Worm (Caenorhabditis elegans): ENCODE data around the gene pfd-4.

Gene pfd-4

ce11 chrIV:11310624-11311023, 4.4 kb upstream of the pfd-4 start, which contains the start of gene znf-207:
TSS of gene znf-207 (plus strand) at chrIV:11310972.
- no peak for TF ChIP-seq ceh-16 (tag; optimal IDR thresholded peaks at IDR 0.05)
- peak; percentile 27 for TF ChIP-seq sma-9 (GFP tag; optimal IDR thresholded peaks at IDR 0.05)
- no peak for TF ChIP-seq sma-9 (tag; optimal IDR thresholded peaks at IDR 0.05)
- peak; percentile 43 for TF ChIP-seq nhr-129 (tag; optimal IDR thresholded peaks at IDR 0.05)
- TF ChIP-seq unc-55 (GFP tag; optimal IDR thresholded peaks at IDR 0.05), result peak; percentile 56
- TF ChIP-seq lin-13 (GFP tag; optimal IDR thresholded peaks at IDR 0.05), result peak; percentile 41
- peak; percentile 43 for TF ChIP-seq F13H6.1 (tag; optimal IDR thresholded peaks at IDR 0.05)
- no peak for TF ChIP-seq nhr-12 (tag; optimal IDR thresholded peaks at IDR 0.05)
- no peak for TF ChIP-seq nhr-77 (tag; optimal IDR thresholded peaks at IDR 0.05)
- peak; percentile 4 for TF ChIP-seq fos-1 (tag; optimal IDR thresholded peaks at IDR 0.05)
- TF ChIP-seq lin-11 (tag; optimal IDR thresholded peaks at IDR 0.05), result no peak
- TF ChIP-seq nhr-6 (tag; optimal IDR thresholded peaks at IDR 0.05), result no peak
- TF ChIP-seq egl-27 (tag; optimal IDR thresholded peaks at IDR 0.05), result no peak
- TF ChIP-seq C34F6.9 (tag; optimal IDR thresholded peaks at IDR 0.05), result peak; percentile 57
- TF ChIP-seq lsy-2 (tag; optimal IDR thresholded peaks at IDR 0.05), result peak in 1 of 2 experiments; percentile 49
- TF ChIP-seq crh-2 (tag; optimal IDR thresholded peaks at IDR 0.05), result peak; percentile 6

ce11 chrIV:11311484-11311883, 3.5 kb upstream of the pfd-4 start:
- TF ChIP-seq elt-1 (tag; optimal IDR thresholded peaks at IDR 0.05), result no peak
- no peak for TF ChIP-seq nhr-6 (tag; optimal IDR thresholded peaks at IDR 0.05)
- TF ChIP-seq nhr-25 (tag; optimal IDR thresholded peaks at IDR 0.05), result no peak
- no peak for TF ChIP-seq ama-1 (optimal IDR thresholded peaks at IDR 0.05)
- TF ChIP-seq unc-62 (GFP tag; optimal IDR thresholded peaks at IDR 0.05), result no peak
- TF ChIP-seq blmp-1 (tag; optimal IDR thresholded peaks at IDR 0.05; ENCODE audit: insufficient read depth), result no peak

DNA sequence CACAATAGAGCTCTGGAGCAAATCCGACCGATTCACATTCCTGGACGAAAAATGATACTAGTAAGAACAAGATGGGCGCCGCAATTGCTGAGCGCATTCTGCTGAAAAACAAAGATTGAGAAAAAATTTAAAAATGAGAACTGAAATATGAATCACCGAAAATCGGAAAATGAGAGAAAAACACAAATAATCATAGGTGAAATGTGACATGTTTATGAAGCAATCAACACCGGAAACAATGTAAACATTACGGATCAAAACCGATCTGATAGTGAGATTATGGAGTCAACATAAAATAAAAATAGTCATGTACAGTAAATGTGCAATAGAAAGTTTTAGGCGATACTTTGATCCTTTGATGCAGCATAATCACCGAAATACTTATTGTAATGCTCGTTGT, 1.1 kb upstream of the pfd-4 start, which contains the start of gene dnj-2:
TSS of gene dnj-2 (minus strand) at position 101 of the 400 bp plus-strand sequence.
- TF ChIP-seq nhr-11 (tag; optimal IDR thresholded peaks at IDR 0.05), result no peak
- no peak for TF ChIP-seq snpc-4 (tag; optimal IDR thresholded peaks at IDR 0.05)
- no peak for TF ChIP-seq nhr-23 (tag; optimal IDR thresholded peaks at IDR 0.05)
- no peak for TF ChIP-seq fos-1 (tag; optimal IDR thresholded peaks at IDR 0.05)
- TF ChIP-seq ceh-16 (tag; optimal IDR thresholded peaks at IDR 0.05), result no peak
- TF ChIP-seq ceh-82 (tag; optimal IDR thresholded peaks at IDR 0.05), result no peak
- TF ChIP-seq dmd-4 (tag; optimal IDR thresholded peaks at IDR 0.05), result no peak
- TF ChIP-seq mdl-1 (tag; optimal IDR thresholded peaks at IDR 0.05), result no peak
- TF ChIP-seq R02D3.7 (tag; optimal IDR thresholded peaks at IDR 0.05), result no peak
- TF ChIP-seq egl-27 (tag; optimal IDR thresholded peaks at IDR 0.05), result no peak
- no peak for TF ChIP-seq skn-1 (tag; optimal IDR thresholded peaks at IDR 0.05)
- no peak for TF ChIP-seq C34F6.9 (tag; optimal IDR thresholded peaks at IDR 0.05)
- TF ChIP-seq nhr-21 (tag; optimal IDR thresholded peaks at IDR 0.05), result no peak
- no peak for TF ChIP-seq sma-3 (GFP tag; optimal IDR thresholded peaks at IDR 0.05)
- no peak for TF ChIP-seq nhr-6 (tag; optimal IDR thresholded peaks at IDR 0.05)
- no peak for TF ChIP-seq peb-1 (tag; optimal IDR thresholded peaks at IDR 0.05)
- TF ChIP-seq unc-62 (GFP tag; optimal IDR thresholded peaks at IDR 0.05), result no peak
- TF ChIP-seq nhr-25 (tag; optimal IDR thresholded peaks at IDR 0.05), result no peak
- TF ChIP-seq alr-1 (tag; optimal IDR thresholded peaks at IDR 0.05), result no peak

DNA sequence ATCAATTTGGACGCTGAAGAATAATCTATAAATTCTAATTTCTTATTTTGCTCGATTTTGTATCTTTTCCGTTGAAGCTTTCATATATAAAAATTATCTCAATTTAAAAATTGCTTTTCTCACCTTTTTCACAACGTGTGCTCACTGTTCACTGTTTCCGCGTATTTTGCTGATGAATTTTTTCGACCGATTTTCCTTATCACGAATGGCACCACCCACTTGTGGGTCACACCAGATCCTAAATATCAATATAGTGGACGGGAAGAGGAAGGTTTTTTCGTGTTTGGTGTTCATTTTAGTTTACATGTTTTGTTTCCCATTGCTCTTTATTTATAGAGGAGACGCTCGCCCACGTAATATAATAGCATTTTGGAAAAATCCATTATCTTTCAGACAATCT, 681 bp downstream of the pfd-4 start:
- TF ChIP-seq ztf-11 (tag; optimal IDR thresholded peaks at IDR 0.05), result no peak
- no peak for TF ChIP-seq C34F6.9 (tag; optimal IDR thresholded peaks at IDR 0.05)
- no peak for TF ChIP-seq skn-1 (tag; optimal IDR thresholded peaks at IDR 0.05)

DNA sequence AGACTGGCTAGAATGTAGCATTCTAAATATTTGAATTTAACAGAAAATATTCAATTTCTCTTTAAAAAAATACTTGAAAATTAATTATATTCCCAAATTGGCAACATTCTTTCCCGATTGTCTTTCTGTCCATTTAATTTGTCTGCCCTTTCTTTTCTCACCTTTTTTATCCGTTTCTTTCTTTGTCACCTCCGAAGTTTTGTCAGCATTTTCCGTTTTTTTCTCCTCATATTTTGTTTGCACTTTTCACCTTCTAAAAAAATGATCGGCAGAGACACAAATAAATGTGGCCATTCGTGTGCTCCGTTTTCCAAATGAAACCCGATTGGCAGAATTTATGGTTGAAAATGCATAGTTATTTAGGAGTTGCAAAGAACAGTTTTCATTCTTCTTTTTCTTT, 1.1 kb downstream of the pfd-4 start:
- TF ChIP-seq sem-4 (tag; optimal IDR thresholded peaks at IDR 0.05), result no peak
- TF ChIP-seq lsy-2 (tag; optimal IDR thresholded peaks at IDR 0.05), result peak in 1 of 2 experiments; percentile 0

DNA sequence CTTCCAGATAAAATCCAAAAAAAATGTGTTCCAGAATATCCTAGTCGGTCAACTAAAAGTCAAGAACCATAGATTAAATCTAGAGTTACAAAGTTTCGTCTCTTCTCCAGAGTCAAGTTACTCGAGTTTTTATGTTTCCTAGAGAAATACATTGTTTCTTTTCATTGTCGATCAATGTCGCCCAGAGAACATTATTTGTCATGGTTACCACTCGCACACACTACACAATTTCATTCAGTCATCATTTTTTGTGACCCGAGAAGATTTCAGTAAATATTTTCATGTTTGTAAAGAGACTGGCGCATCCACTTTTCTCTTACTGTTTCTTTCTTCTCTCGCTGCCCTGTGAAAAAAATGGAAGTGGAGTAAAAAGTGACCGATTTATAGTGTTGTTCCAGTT, 1.6 kb downstream of the pfd-4 start:
- no peak for TF ChIP-seq nhr-23 (tag; optimal IDR thresholded peaks at IDR 0.05)
- TF ChIP-seq ceh-16 (tag; optimal IDR thresholded peaks at IDR 0.05), result no peak
- TF ChIP-seq nhr-25 (tag; optimal IDR thresholded peaks at IDR 0.05), result no peak
- TF ChIP-seq nhr-11 (tag; optimal IDR thresholded peaks at IDR 0.05), result no peak
- TF ChIP-seq dmd-4 (tag; optimal IDR thresholded peaks at IDR 0.05), result no peak
- TF ChIP-seq fos-1 (tag; optimal IDR thresholded peaks at IDR 0.05), result no peak
- TF ChIP-seq gmeb-1 (tag; optimal IDR thresholded peaks at IDR 0.05), result no peak
- no peak for TF ChIP-seq mbf-1 (tag; optimal IDR thresholded peaks at IDR 0.05)
- TF ChIP-seq ztf-4 (tag; optimal IDR thresholded peaks at IDR 0.05), result no peak
- TF ChIP-seq lin-13 (GFP tag; optimal IDR thresholded peaks at IDR 0.05), result no peak

Measured in whole organism, L2 larva.